Worm (Caenorhabditis elegans) whole organism, L1 larva: ENCODE measurements around the gene C23G10.10.

Experiments used
- aly-2 ChIP-seq: fragments of 150-350 bp; optimal IDR thresholded peaks from 2 replicates; lab custom pipeline; 2014; ENCODE audit warnings: missing biosample characterization, missing genetic modification characterization
- ama-1 ChIP-seq: fragments of 150-350 bp; optimal IDR thresholded peaks from 2 replicates; lab custom pipeline; 2014
- ceh-88 ChIP-seq: fragments of 200-800 bp; sonication (Bioruptor generic); IDR thresholded peaks from 2 replicates; pipeline ENCODE4 v1.3.6; 2022; ENCODE audit warnings: missing genetic modification characterization, missing compliant biosample characterization
- efl-1 ChIP-seq, 4 experiments: fragments of 150-350 bp; optimal IDR thresholded peaks in 3 of 4; peaks in 1 of 4; 1 replicate in 1 of 4; 2 replicates in 3 of 4; lab custom pipeline; 2014; ENCODE audit warnings: missing biosample characterization in 2 of 4, missing genetic modification characterization in 2 of 4, missing genetic modification reagents in 2 of 4
- egl-27 ChIP-seq, 2 experiments: fragments of 150-350 bp in 1 of 2; sonication (generic microtip); optimal IDR thresholded peaks; 3 replicates each; lab custom pipeline; 2017 to 2018; ENCODE audit warnings: missing biosample characterization in 2 of 2, missing genetic modification characterization in 2 of 2, missing genetic modification reagents in 2 of 2
- fkh-10 ChIP-seq: sonication (generic microtip); optimal IDR thresholded peaks from 2 replicates; lab custom pipeline; 2017; ENCODE audit warnings: missing biosample characterization, missing genetic modification reagents, missing genetic modification characterization
- lin-39 ChIP-seq: fragments of 150-350 bp; optimal IDR thresholded peaks from 2 replicates; lab custom pipeline; 2014; ENCODE audit warnings: missing biosample characterization, missing genetic modification reagents, missing genetic modification characterization
- nhr-12 ChIP-seq: sonication (generic microtip); optimal IDR thresholded peaks from 2 replicates; lab custom pipeline; 2017; ENCODE audit warnings: missing biosample characterization, missing genetic modification characterization
- nhr-237 ChIP-seq: fragments of 150-350 bp; optimal IDR thresholded peaks from 2 replicates; lab custom pipeline; 2014; ENCODE audit warnings: missing biosample characterization, missing genetic modification characterization
- nhr-77 ChIP-seq: fragments of 150-350 bp; optimal IDR thresholded peaks from 2 replicates; lab custom pipeline; 2014; ENCODE audit warnings: missing biosample characterization, missing genetic modification characterization
- skn-1 ChIP-seq: fragments of 150-350 bp; optimal IDR thresholded peaks from 2 replicates; lab custom pipeline; 2014; ENCODE audit warnings: missing biosample characterization, missing genetic modification characterization

ce11 chrIII:6221403-6221802 lies 7.6 kb upstream of the C23G10.10 start:
- no peak for TF ChIP-seq egl-27 (tag; optimal IDR thresholded peaks at IDR 0.05; lab: Kevin White, UChicago)
- no peak for TF ChIP-seq ceh-88 (GFP tag; lab: Robert Waterston, UW)
- no peak for TF ChIP-seq nhr-12 (tag; lab: Kevin White, UChicago)
- TF ChIP-seq efl-1 (optimal IDR thresholded peaks at IDR 0.05; lab: Kevin White, UChicago): no peak
- no peak for TF ChIP-seq efl-1 (GFP tag; optimal IDR thresholded peaks at IDR 0.05 in 1 of 2; lab: Kevin White, UChicago)
- TF ChIP-seq nhr-237 (tag; lab: Kevin White, UChicago): no peak
- no peak for TF ChIP-seq skn-1 (tag; lab: Kevin White, UChicago)
- TF ChIP-seq nhr-77: no peak
- TF ChIP-seq aly-2 (tag; lab: Kevin White, UChicago): no peak
- TF ChIP-seq lin-39 (tag; lab: Kevin White, UChicago): no peak
- no peak for TF ChIP-seq fkh-10 (GFP tag; lab: Kevin White, UChicago)
- TF ChIP-seq ama-1: no peak
